Fruit fly (Drosophila melanogaster) whole organism, embryonic: Measurements from ENCODE around the gene rngo.

Experiments
- B-H1 ChIP-seq: fragments of 200-800 bp; sonication (Bioruptor generic); IDR thresholded peaks from 3 replicates; pipeline ENCODE4 v1.3.6; 2022; ENCODE audit warnings: missing biosample characterization, missing genetic modification characterization
- CG10431 ChIP-seq: fragments of 200-800 bp; sonication (Bioruptor generic); optimal IDR thresholded peaks from 3 replicates; lab custom pipeline; 2018; ENCODE audit warnings: missing biosample characterization, mild to moderate bottlenecking, missing genetic modification characterization
- CG10462 ChIP-seq: fragments of 200-800 bp; sonication (Bioruptor generic); optimal IDR thresholded peaks from 2 replicates; lab custom pipeline; 2016; ENCODE audit warnings: missing biosample characterization, missing genetic modification characterization
- CG11696 ChIP-seq: fragments of 200-800 bp; sonication (Bioruptor generic); IDR thresholded peaks from 2 replicates; pipeline ENCODE4 v1.3.6; 2022; ENCODE audit warnings: missing biosample characterization, missing genetic modification characterization
- CG12071 ChIP-seq: fragments of 200-800 bp; sonication (Bioruptor generic); optimal IDR thresholded peaks from 3 replicates; lab custom pipeline; 2018; ENCODE audit warnings: missing biosample characterization, mild to moderate bottlenecking, missing genetic modification characterization
- CG12236 ChIP-seq: fragments of 200-800 bp; sonication (Bioruptor generic); optimal IDR thresholded peaks from 2 replicates; lab custom pipeline; 2016; ENCODE audit warnings: missing biosample characterization, missing genetic modification characterization
- CG12659 ChIP-seq: fragments of 200-800 bp; sonication (Bioruptor generic); optimal IDR thresholded peaks from 3 replicates; lab custom pipeline; 2017; ENCODE audit warnings: mild to moderate bottlenecking, missing biosample characterization, missing genetic modification reagents, missing genetic modification characterization
- CG13287 ChIP-seq: fragments of 200-800 bp; sonication (Bioruptor generic); IDR thresholded peaks from 2 replicates; pipeline ENCODE4 v1.3.6; 2022; ENCODE audit warnings: missing biosample characterization, missing genetic modification characterization; ENCODE audit not compliant: partially characterized antibody
- CG14667 ChIP-seq: fragments of 200-800 bp; sonication (Bioruptor generic); IDR thresholded peaks from 2 replicates; pipeline ENCODE4 v1.3.6; 2022; ENCODE audit warnings: missing biosample characterization, missing genetic modification characterization
- CG15269 ChIP-seq: fragments of 200-800 bp; sonication (Bioruptor generic); optimal IDR thresholded peaks from 2 replicates; lab custom pipeline; 2018; ENCODE audit warnings: missing biosample characterization, mild to moderate bottlenecking, missing genetic modification characterization, moderate library complexity
- CG1529 ChIP-seq: fragments of 200-800 bp; sonication (Bioruptor generic); optimal IDR thresholded peaks from 3 replicates; lab custom pipeline; 2018; ENCODE audit warnings: missing biosample characterization, missing genetic modification characterization
- CG15601 ChIP-seq: fragments of 200-800 bp; sonication (Bioruptor generic); optimal IDR thresholded peaks from 3 replicates; lab custom pipeline; 2019; ENCODE audit warnings: missing biosample characterization, mild to moderate bottlenecking, missing genetic modification characterization, moderate library complexity
- CG1647 ChIP-seq: fragments of 200-800 bp; sonication (Bioruptor generic); optimal IDR thresholded peaks from 3 replicates; lab custom pipeline; 2016; ENCODE audit warnings: missing biosample characterization, missing genetic modification characterization
- CG16779 ChIP-seq: fragments of 200-800 bp; sonication (Bioruptor generic); IDR thresholded peaks from 2 replicates; pipeline ENCODE4 v1.3.6; 2022; ENCODE audit warnings: missing biosample characterization, missing genetic modification characterization
- CG17361 ChIP-seq: fragments of 200-800 bp; sonication (Bioruptor generic); IDR thresholded peaks from 3 replicates; pipeline ENCODE4 v1.3.6; 2022; ENCODE audit warnings: missing biosample characterization, missing genetic modification characterization
- CG2120 ChIP-seq: fragments of 200-800 bp; sonication (Bioruptor generic); optimal IDR thresholded peaks from 3 replicates; lab custom pipeline; 2016; ENCODE audit warnings: missing biosample characterization, missing genetic modification characterization
- CG2202 ChIP-seq: fragments of 200-800 bp; sonication (Bioruptor generic); optimal IDR thresholded peaks from 2 replicates; lab custom pipeline; 2018; ENCODE audit warnings: missing biosample characterization, mild to moderate bottlenecking, missing genetic modification characterization
- CG31365 ChIP-seq: fragments of 200-800 bp; sonication (Bioruptor generic); optimal IDR thresholded peaks from 2 replicates; lab custom pipeline; 2018; ENCODE audit warnings: missing biosample characterization, mild to moderate bottlenecking, missing genetic modification characterization
- CG3281 ChIP-seq: fragments of 200-800 bp; sonication (Bioruptor generic); optimal IDR thresholded peaks from 3 replicates; lab custom pipeline; 2017; ENCODE audit warnings: missing biosample characterization, mild to moderate bottlenecking, missing genetic modification characterization
- CG33557 ChIP-seq: fragments of 200-800 bp; sonication (Bioruptor generic); optimal IDR thresholded peaks from 2 replicates; lab custom pipeline; 2019; ENCODE audit warnings: missing biosample characterization, mild to moderate bottlenecking, missing genetic modification characterization, moderate library complexity
- CG3995 ChIP-seq: fragments of 200-800 bp; sonication (Bioruptor generic); optimal IDR thresholded peaks from 3 replicates; lab custom pipeline; 2016; ENCODE audit warnings: missing biosample characterization, missing genetic modification characterization
- CG4854 ChIP-seq: fragments of 200-800 bp; sonication (Bioruptor generic); optimal IDR thresholded peaks from 2 replicates; lab custom pipeline; 2016; ENCODE audit warnings: missing biosample characterization, missing genetic modification characterization, inconsistent platforms
- CG6272 ChIP-seq: fragments of 200-800 bp; sonication (Bioruptor generic); IDR thresholded peaks from 2 replicates; pipeline ENCODE4 v1.3.6; 2022; ENCODE audit warnings: missing biosample characterization, missing genetic modification characterization
- CG9215 ChIP-seq: fragments of 200-800 bp; sonication (Bioruptor generic); IDR thresholded peaks from 2 replicates; pipeline ENCODE4 v1.3.6; 2022; ENCODE audit warnings: missing biosample characterization, missing genetic modification characterization
- CG9797 ChIP-seq: fragments of 200-800 bp; sonication (Bioruptor generic); optimal IDR thresholded peaks from 3 replicates; lab custom pipeline; 2018; ENCODE audit warnings: missing biosample characterization, mild to moderate bottlenecking, missing genetic modification characterization
- CG9817 ChIP-seq: fragments of 200-800 bp; sonication (Bioruptor generic); optimal IDR thresholded peaks from 2 replicates; lab custom pipeline; 2018; ENCODE audit warnings: missing biosample characterization, mild to moderate bottlenecking, missing genetic modification characterization, moderate library complexity
- Camta ChIP-seq: fragments of 200-800 bp; sonication (Bioruptor generic); optimal IDR thresholded peaks from 2 replicates; lab custom pipeline; 2016; ENCODE audit warnings: missing biosample characterization, missing genetic modification characterization
- CoRest ChIP-seq: fragments of 200-800 bp; sonication (Bioruptor generic); optimal IDR thresholded peaks from 3 replicates; lab custom pipeline; 2018; ENCODE audit warnings: missing biosample characterization, mild to moderate bottlenecking, missing genetic modification characterization, moderate library complexity
- CrebB ChIP-seq: fragments of 200-800 bp; sonication (Bioruptor generic); optimal IDR thresholded peaks from 3 replicates; lab custom pipeline; 2018; ENCODE audit warnings: missing biosample characterization, mild to moderate bottlenecking, missing genetic modification characterization
- Deaf1 ChIP-seq: fragments of 200-800 bp; optimal IDR thresholded peaks from 3 replicates; lab custom pipeline; 2019; ENCODE audit warnings: missing biosample characterization, mild to moderate bottlenecking, missing genetic modification characterization, moderate library complexity
- Dip2 ChIP-seq: fragments of 200-800 bp; sonication (Bioruptor generic); IDR thresholded peaks from 2 replicates; pipeline ENCODE4 v1.3.6; 2022; ENCODE audit warnings: missing biosample characterization, missing genetic modification characterization
- Doc3 ChIP-seq: fragments of 200-800 bp; sonication (Bioruptor generic); IDR thresholded peaks from 3 replicates; pipeline ENCODE4 v1.3.6; 2022; ENCODE audit warnings: missing biosample characterization, missing genetic modification characterization; ENCODE audit not compliant: partially characterized antibody
- Fer2 ChIP-seq: fragments of 200-800 bp; sonication (Bioruptor generic); optimal IDR thresholded peaks from 2 replicates; lab custom pipeline; 2018; ENCODE audit warnings: missing biosample characterization, mild to moderate bottlenecking, missing genetic modification characterization, moderate library complexity
- Gug ChIP-seq: fragments of 200-800 bp; sonication (Bioruptor generic); IDR thresholded peaks from 4 replicates; pipeline ENCODE4 v1.3.6; 2022; ENCODE audit warnings: missing biosample characterization, missing genetic modification characterization
- HLH3B ChIP-seq: fragments of 200-800 bp; sonication (Bioruptor generic); IDR thresholded peaks from 2 replicates; pipeline ENCODE4 v1.3.6; 2022; ENCODE audit warnings: missing biosample characterization, missing genetic modification characterization
- Hmx ChIP-seq: fragments of 200-800 bp; sonication (Bioruptor generic); optimal IDR thresholded peaks from 2 replicates; lab custom pipeline; 2016; ENCODE audit warnings: missing biosample characterization, missing genetic modification characterization
- Mes4 ChIP-seq: fragments of 200-800 bp; sonication (Bioruptor generic); optimal IDR thresholded peaks from 2 replicates; lab custom pipeline; 2016; ENCODE audit warnings: missing biosample characterization, missing genetic modification characterization
- Opbp ChIP-seq: fragments of 200-800 bp; sonication (Bioruptor generic); IDR thresholded peaks from 3 replicates; pipeline ENCODE4 v1.3.6; 2022; ENCODE audit warnings: missing biosample characterization, missing genetic modification characterization; ENCODE audit not compliant: partially characterized antibody
- PHDP ChIP-seq: fragments of 200-800 bp; sonication (Bioruptor generic); optimal IDR thresholded peaks from 3 replicates; lab custom pipeline; 2018; ENCODE audit warnings: missing biosample characterization, mild to moderate bottlenecking, missing genetic modification characterization, moderate library complexity
- YL-1 ChIP-seq: fragments of 200-800 bp; sonication (Bioruptor generic); optimal IDR thresholded peaks from 3 replicates; lab custom pipeline; 2017; ENCODE audit warnings: missing biosample characterization, mild to moderate bottlenecking, missing genetic modification characterization
- ab ChIP-seq: fragments of 200-800 bp; sonication (Bioruptor generic); optimal IDR thresholded peaks from 2 replicates; lab custom pipeline; 2016; ENCODE audit warnings: missing biosample characterization, missing genetic modification characterization
- bowl ChIP-seq: fragments of 200-800 bp; sonication (Bioruptor generic); IDR thresholded peaks from 2 replicates; pipeline ENCODE4 v1.3.6; 2022; ENCODE audit warnings: missing biosample characterization, missing genetic modification characterization
- dysf ChIP-seq: fragments of 200-800 bp; sonication (Bioruptor generic); IDR thresholded peaks from 3 replicates; pipeline ENCODE4 v1.3.6; 2022; ENCODE audit warnings: missing biosample characterization, missing genetic modification characterization
- fru ChIP-seq: fragments of >200 bp; optimal IDR thresholded peaks from 2 replicates; lab custom pipeline; 2017
- gfzf ChIP-seq: fragments of 200-800 bp; sonication (Bioruptor generic); optimal IDR thresholded peaks from 2 replicates; lab custom pipeline; 2016; ENCODE audit warnings: missing biosample characterization, mild to moderate bottlenecking, missing genetic modification characterization, moderate library complexity
- gro ChIP-seq: fragments of 200-800 bp; sonication (Bioruptor generic); optimal IDR thresholded peaks from 2 replicates; lab custom pipeline; 2016; ENCODE audit warnings: missing biosample characterization, missing genetic modification characterization
- jumu ChIP-seq: fragments of 200-800 bp; sonication (Bioruptor generic); optimal IDR thresholded peaks from 3 replicates; lab custom pipeline; 2016; ENCODE audit warnings: missing biosample characterization, missing genetic modification characterization
- ken ChIP-seq: fragments of 200-800 bp; sonication (Bioruptor generic); IDR thresholded peaks from 3 replicates; pipeline ENCODE4 v1.3.6; 2022; ENCODE audit warnings: missing biosample characterization, missing genetic modification characterization
- slp2 ChIP-seq: fragments of 200-800 bp; sonication (Bioruptor generic); optimal IDR thresholded peaks from 2 replicates; lab custom pipeline; 2016; ENCODE audit warnings: missing biosample characterization, missing genetic modification characterization
- sna ChIP-seq: fragments of 200-800 bp; sonication (Bioruptor generic); IDR thresholded peaks from 2 replicates; pipeline ENCODE4 v1.3.6; 2022; ENCODE audit warnings: missing biosample characterization, missing genetic modification characterization; ENCODE audit not compliant: partially characterized antibody
- twi ChIP-seq: fragments of 200-800 bp; optimal IDR thresholded peaks from 2 replicates; lab custom pipeline; 2019; ENCODE audit warnings: missing biosample characterization, mild to moderate bottlenecking, missing genetic modification characterization, moderate library complexity
- unpg ChIP-seq: fragments of 200-800 bp; sonication (Bioruptor generic); optimal IDR thresholded peaks from 3 replicates; lab custom pipeline; 2018; ENCODE audit warnings: missing biosample characterization, mild to moderate bottlenecking, missing genetic modification characterization, moderate library complexity
- z ChIP-seq: fragments of 200-800 bp; sonication (Bioruptor generic); IDR thresholded peaks from 3 replicates; pipeline ENCODE4 v1.3.6; 2022; ENCODE audit warnings: missing biosample characterization, missing genetic modification characterization

The rngo gene

dm6 chrX:16441245-16441644, at the start of gene rngo, which contains the start of gene Cdc50 (continued):
- TF ChIP-seq CG10462 (GFP tag; lab: Kevin White, UChicago): no peak
- TF ChIP-seq CG3995 (GFP tag; lab: Kevin White, UChicago): peak; percentile 69
- no peak for TF ChIP-seq CG15601 (tag; lab: Kevin White, UChicago)
- no peak for TF ChIP-seq CG12236 (GFP tag; lab: Kevin White, UChicago)
- TF ChIP-seq twi (tag; lab: Kevin White, UChicago): no peak
- TF ChIP-seq Doc3 (GFP tag; lab: Robert Waterston, UW): peak; percentile 98
- TF ChIP-seq CG16779 (GFP tag; lab: Robert Waterston, UW): no peak
- no peak for TF ChIP-seq CG4854 (GFP tag; lab: Kevin White, UChicago)
- TF ChIP-seq CrebB (tag; lab: Kevin White, UChicago): peak; percentile 32
- TF ChIP-seq ken (GFP tag; lab: Robert Waterston, UW): no peak
- no peak for TF ChIP-seq CG15269 (tag; lab: Kevin White, UChicago)
- TF ChIP-seq CG3281 (GFP tag; lab: Kevin White, UChicago): peak; percentile 33
- TF ChIP-seq HLH3B: no peak
- TF ChIP-seq Hmx: no peak
- TF ChIP-seq CG9797 (GFP tag; lab: Kevin White, UChicago): peak; percentile 56
- peak; percentile 39 for TF ChIP-seq jumu (GFP tag; lab: Kevin White, UChicago)
- TF ChIP-seq z (GFP tag; lab: Robert Waterston, UW): no peak
- no peak for TF ChIP-seq Deaf1 (tag; lab: Kevin White, UChicago)
- TF ChIP-seq sna (GFP tag; lab: Robert Waterston, UW): peak; percentile 98
- peak; percentile 60 for TF ChIP-seq gro
- TF ChIP-seq CG12071 (GFP tag; lab: Kevin White, UChicago): no peak
- TF ChIP-seq bowl (GFP tag; lab: Robert Waterston, UW): no peak
- TF ChIP-seq CG9817: no peak
- TF ChIP-seq Fer2 (tag; lab: Kevin White, UChicago): no peak
- peak; percentile 91 for TF ChIP-seq Opbp (GFP tag; lab: Robert Waterston, UW)
- TF ChIP-seq CG1647: no peak
- TF ChIP-seq unpg: no peak
- no peak for TF ChIP-seq CG31365 (tag; lab: Kevin White, UChicago)
- peak; percentile 38 for TF ChIP-seq CG2120
- no peak for TF ChIP-seq CG10431
- TF ChIP-seq Camta (GFP tag; lab: Kevin White, UChicago): peak; percentile 26
- peak; percentile 63 for TF ChIP-seq YL-1
- peak; percentile 52 for TF ChIP-seq gfzf
- no peak for TF ChIP-seq dysf
- no peak for TF ChIP-seq fru
- peak; percentile 98 for TF ChIP-seq CG13287 (GFP tag; lab: Robert Waterston, UW)
- no peak for TF ChIP-seq CG1529 (GFP tag; lab: Kevin White, UChicago)
- peak; percentile 27 for TF ChIP-seq Mes4 (GFP tag; lab: Kevin White, UChicago)
- no peak for TF ChIP-seq CG11696 (GFP tag; lab: Robert Waterston, UW)
- TF ChIP-seq CG14667 (GFP tag; lab: Robert Waterston, UW): no peak
- TF ChIP-seq PHDP (tag; lab: Kevin White, UChicago): no peak
- no peak for TF ChIP-seq Dip2
- TF ChIP-seq CG9215 (GFP tag; lab: Robert Waterston, UW): no peak
- no peak for TF ChIP-seq slp2 (GFP tag; lab: Kevin White, UChicago)
- TF ChIP-seq CG17361 (GFP tag; lab: Robert Waterston, UW): no peak
- TF ChIP-seq CG12659 (GFP tag; lab: Kevin White, UChicago): peak; percentile 78
- no peak for TF ChIP-seq CoRest
- peak; percentile 27; the same call in 1 of the 2 replicates for TF ChIP-seq CG6272 (GFP tag; lab: Robert Waterston, UW)
- TF ChIP-seq CG2202 (tag; lab: Kevin White, UChicago): no peak
- TF ChIP-seq ab (GFP tag; lab: Kevin White, UChicago): no peak
- TF ChIP-seq CG33557: no peak
- no peak for TF ChIP-seq Gug (GFP tag; lab: Robert Waterston, UW)
- no peak for TF ChIP-seq B-H1
